Worm (Caenorhabditis elegans): ENCODE measurements around the gene F53C11.5.

Gene F53C11.5

ce11 chrV:13789362-13789761 lies 2.0 kb downstream of the F53C11.5 start (continued):
- TF ChIP-seq lsy-2 (tag; optimal IDR thresholded peaks at IDR 0.05) = peak; percentile 84 to 88
- TF ChIP-seq ceh-32 (tag; optimal IDR thresholded peaks at IDR 0.05; ENCODE audit: poor library complexity) = no peak
- no peak for TF ChIP-seq duxl-1 (tag; optimal IDR thresholded peaks at IDR 0.05; ENCODE audit: poor library complexity)
- TF ChIP-seq T20F7.1 (GFP tag; optimal IDR thresholded peaks at IDR 0.05) = peak; percentile 80
- peak; percentile 72 for TF ChIP-seq ama-1 (optimal IDR thresholded peaks at IDR 0.05)
- TF ChIP-seq php-3 (GFP tag; IDR thresholded peaks at IDR 0.05) = no peak
- TF ChIP-seq spr-1 (tag; optimal IDR thresholded peaks at IDR 0.05) = peak; percentile 15
- no peak for TF ChIP-seq zfp-3 (GFP tag; conservative IDR thresholded peaks at IDR 0.05)
- no peak for TF ChIP-seq ceh-82 (tag; optimal IDR thresholded peaks at IDR 0.05)
- peak; percentile 30; the same call in 1 of the 2 replicates for TF ChIP-seq ctbp-1 (GFP tag; IDR thresholded peaks at IDR 0.05)
- no peak for TF ChIP-seq cey-2 (tag; optimal IDR thresholded peaks at IDR 0.05; ENCODE audit: borderline replicate concordance, insufficient read depth)
- TF ChIP-seq zip-11 (GFP tag; IDR thresholded peaks at IDR 0.05) = no peak
- TF ChIP-seq nhr-48 (tag; optimal IDR thresholded peaks at IDR 0.05) = peak; percentile 3
- no peak for TF ChIP-seq jun-1 (tag; optimal IDR thresholded peaks at IDR 0.05)
- TF ChIP-seq unc-130 (GFP tag; optimal IDR thresholded peaks at IDR 0.05) = no peak
- peak; percentile 39 for TF ChIP-seq dpl-1 (GFP tag; optimal IDR thresholded peaks at IDR 0.05)
- no peak for TF ChIP-seq ceh-44 (GFP tag; IDR thresholded peaks at IDR 0.05)
- no peak for TF ChIP-seq nhr-237 (tag; optimal IDR thresholded peaks at IDR 0.05)
- TF ChIP-seq sdz-12 (GFP tag; optimal IDR thresholded peaks at IDR 0.05) = no peak
- no peak for TF ChIP-seq zip-2 (tag; optimal IDR thresholded peaks at IDR 0.05)
- TF ChIP-seq zfp-2 (tag; optimal IDR thresholded peaks at IDR 0.05) = no peak
- TF ChIP-seq F44E2.7 (GFP tag; IDR thresholded peaks at IDR 0.05) = no peak
- no peak for TF ChIP-seq Y75B8A.6 (GFP tag; IDR thresholded peaks at IDR 0.05)
- no peak for TF ChIP-seq snpc-1.2 (GFP tag; IDR thresholded peaks at IDR 0.05)
- peak; percentile 46 for TF ChIP-seq nhr-25 (tag; optimal IDR thresholded peaks at IDR 0.05; ENCODE audit: borderline replicate concordance, insufficient read depth)

ce11 chrV:13790117-13790516 lies 2.8 kb downstream of the F53C11.5 start:
- TF ChIP-seq aha-1 (tag) (peak; percentile 72), mes-2 (tag; optimal IDR thresholded peaks at IDR 0.05; ENCODE audit: poor library complexity, severe bottlenecking) (no peak), zfp-3 (GFP tag; conservative IDR thresholded peaks at IDR 0.05) (0 out of 2 replicates have a peak, but pooled peaks have one; percentile 21)

ce11 chrV:13790557-13790956 lies 3.2 kb downstream of the F53C11.5 start:
- no peak for TF ChIP-seq lin-13 (GFP tag; optimal IDR thresholded peaks at IDR 0.05)
- TF ChIP-seq ceh-62 (tag; optimal IDR thresholded peaks at IDR 0.05) = no peak
- TF ChIP-seq mep-1 (tag; optimal IDR thresholded peaks at IDR 0.05) = peak; percentile 41
- no peak for TF ChIP-seq Y48G9A.11 (GFP tag; IDR thresholded peaks at IDR 0.05)
- TF ChIP-seq hlh-30 (tag; optimal IDR thresholded peaks at IDR 0.05; ENCODE audit: insufficient read depth) = peak; percentile 72
- peak; percentile 22 for TF ChIP-seq hlh-11 (tag; optimal IDR thresholded peaks at IDR 0.05)
- TF ChIP-seq mdl-1 (tag; optimal IDR thresholded peaks at IDR 0.05) = peak in 1 of 2 experiments; percentile 26
- peak in 1 of 2 experiments; percentile 19 for TF ChIP-seq lsy-2 (tag; optimal IDR thresholded peaks at IDR 0.05)
- peak; percentile 65 for TF ChIP-seq nhr-28 (tag; optimal IDR thresholded peaks at IDR 0.05)

ce11 chrV:13794046-13794445 lies 6.7 kb downstream of the F53C11.5 start:
- TF ChIP-seq dmd-8 (GFP tag; IDR thresholded peaks at IDR 0.05) (0 out of 2 replicates have a peak, but pooled peaks have one; percentile 26), set-16 (GFP tag; IDR thresholded peaks at IDR 0.05) (peak; percentile 74), dmd-6 (GFP tag; IDR thresholded peaks at IDR 0.05) (no peak), hlh-11 (tag; optimal IDR thresholded peaks at IDR 0.05) (no peak), egl-43 (GFP tag; IDR thresholded peaks at IDR 0.05) (0 out of 2 replicates have a peak, but pooled peaks have one; percentile 17)
